Worm (Caenorhabditis elegans) whole organism, L4 larva: ENCODE data around the gene lst-4.

ENCODE experiments used
- ceh-20 ChIP-seq: fragments of 200-800 bp; sonication (Bioruptor generic); IDR thresholded peaks from 2 replicates; pipeline ENCODE4 v1.3.6; 2022; ENCODE audit warnings: missing genetic modification reagents, missing genetic modification characterization, missing compliant biosample characterization
- egl-27 ChIP-seq: sonication (generic microtip); optimal IDR thresholded peaks from 3 replicates; lab custom pipeline; 2017; ENCODE audit warnings: missing biosample characterization, missing genetic modification reagents, missing genetic modification characterization
- fkh-10 ChIP-seq: fragments of 150-350 bp; optimal IDR thresholded peaks from 2 replicates; lab custom pipeline; 2014; ENCODE audit warnings: missing biosample characterization, missing genetic modification reagents, missing genetic modification characterization
- nhr-77 ChIP-seq: fragments of 150-350 bp; optimal IDR thresholded peaks from 2 replicates; lab custom pipeline; 2014; ENCODE audit warnings: missing biosample characterization, missing genetic modification characterization
- pha-4 ChIP-seq, 2 experiments: fragments of 150-350 bp in 1 of 2; fragments of 200-800 bp in 1 of 2; sonication (Bioruptor generic) in 1 of 2; IDR thresholded peaks in 1 of 2; optimal IDR thresholded peaks in 1 of 2; 2 replicates each; pipeline versions ENCODE4 v1.3.6 to Lab custom; 2014 to 2022; ENCODE audit warnings: missing genetic modification characterization in 2 of 2, missing genetic modification reagents in 2 of 2, missing biosample characterization in 1 of 2, missing compliant biosample characterization in 1 of 2

DNA sequence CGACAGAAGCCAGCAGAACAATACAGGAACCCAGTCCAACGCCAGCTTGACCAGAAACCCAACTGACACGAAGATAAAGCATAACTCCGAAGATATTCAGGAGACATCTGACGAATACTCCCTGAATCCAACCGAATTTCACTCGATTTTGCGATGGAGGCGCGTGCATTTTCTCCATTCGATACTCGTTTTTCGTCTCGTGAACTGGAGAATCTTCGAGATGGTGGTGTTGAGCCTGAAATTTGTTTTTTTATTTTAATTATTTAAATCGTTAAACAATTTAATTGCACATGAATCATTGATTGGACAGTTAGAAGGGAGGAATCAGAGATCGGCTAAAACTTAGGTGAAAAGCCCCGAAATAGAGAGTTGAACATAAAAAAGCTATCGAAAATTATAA, 44.7 kb upstream of the lst-4 start:
- no peak for TF ChIP-seq ceh-20 (GFP tag; lab: Robert Waterston, UW)
- TF ChIP-seq nhr-77 (tag; lab: Kevin White, UChicago) = no peak
- TF ChIP-seq pha-4 (GFP tag; IDR thresholded peaks at IDR 0.05; lab: Robert Waterston, UW) = no peak
- TF ChIP-seq pha-4 (tag; optimal IDR thresholded peaks at IDR 0.05; lab: Kevin White, UChicago) = no peak
- no peak for TF ChIP-seq fkh-10 (GFP tag; lab: Kevin White, UChicago)
- no peak for TF ChIP-seq egl-27 (tag; lab: Kevin White, UChicago)
